Worm (Caenorhabditis elegans) whole organism, young adult: ENCODE data around the gene C09F5.3.

Source experiments
- B0019.2 ChIP-seq: fragments of 200-800 bp; sonication (Bioruptor generic); conservative IDR thresholded peaks from 2 replicates; pipeline ENCODE4 v1.3.6; 2022; ENCODE audit warnings: missing genetic modification reagents, missing genetic modification characterization, missing compliant biosample characterization
- B0035.1 ChIP-seq: sonication (generic microtip); optimal IDR thresholded peaks from 2 replicates; lab custom pipeline; 2016; ENCODE audit warnings: missing genetic modification characterization, mild to moderate bottlenecking, missing compliant biosample characterization, missing genotype, missing genetic modification reagents
- C06A6.2 ChIP-seq: fragments of 200-800 bp; sonication (Bioruptor generic); conservative IDR thresholded peaks from 2 replicates; pipeline ENCODE4 v1.3.6; 2022; ENCODE audit warnings: missing genetic modification characterization, missing compliant biosample characterization
- D2030.7 ChIP-seq: fragments of 200-800 bp; sonication (Bioruptor generic); IDR thresholded peaks from 2 replicates; pipeline ENCODE4 v1.3.6; 2022; ENCODE audit warnings: missing genetic modification reagents, missing genetic modification characterization, missing compliant biosample characterization
- F10E7.11 ChIP-seq: sonication (generic microtip); optimal IDR thresholded peaks from 2 replicates; lab custom pipeline; 2017; ENCODE audit warnings: mild to moderate bottlenecking, missing genetic modification characterization, moderate library complexity, missing compliant biosample characterization
- F22D6.2 ChIP-seq: sonication (generic microtip); optimal IDR thresholded peaks from 2 replicates; lab custom pipeline; 2016; ENCODE audit warnings: mild to moderate bottlenecking, missing genetic modification characterization, missing compliant biosample characterization
- F23B12.7 ChIP-seq: sonication (generic microtip); optimal IDR thresholded peaks from 2 replicates; lab custom pipeline; 2017; ENCODE audit warnings: missing genetic modification characterization, mild to moderate bottlenecking, missing compliant biosample characterization, antibody characterized with exemption, moderate library complexity; ENCODE audit not compliant: insufficient read depth
- F33H1.4 ChIP-seq: fragments of 200-800 bp; sonication (Bioruptor generic); IDR thresholded peaks from 2 replicates; pipeline ENCODE4 v1.3.6; 2022; ENCODE audit warnings: missing genetic modification reagents, missing genetic modification characterization, missing compliant biosample characterization
- F57A8.1 ChIP-seq: fragments of 200-800 bp; sonication (Bioruptor generic); optimal IDR thresholded peaks from 2 replicates; lab custom pipeline; 2018; ENCODE audit warnings: mild to moderate bottlenecking, missing genetic modification characterization, moderate library complexity, missing compliant biosample characterization
- K12H6.12 ChIP-seq: fragments of 200-800 bp; sonication (Bioruptor generic); optimal IDR thresholded peaks from 2 replicates; lab custom pipeline; 2018; ENCODE audit warnings: mild to moderate bottlenecking, missing genetic modification characterization, missing compliant biosample characterization
- Y67H2A.10 ChIP-seq: fragments of 200-800 bp; sonication (Bioruptor generic); conservative IDR thresholded peaks from 2 replicates; pipeline ENCODE4 v1.3.6; 2022; ENCODE audit warnings: missing genetic modification reagents, missing genetic modification characterization, missing compliant biosample characterization
- Y95B8A.8 ChIP-seq: fragments of 200-800 bp; sonication (Bioruptor generic); IDR thresholded peaks from 2 replicates; pipeline ENCODE4 v1.3.6; 2022; ENCODE audit warnings: missing genetic modification reagents, missing genetic modification characterization, missing compliant biosample characterization
- aptf-2 ChIP-seq: fragments of 200-800 bp; sonication (Bioruptor generic); conservative IDR thresholded peaks from 2 replicates; pipeline ENCODE4 v1.3.6; 2022; ENCODE audit warnings: missing genetic modification reagents, missing genetic modification characterization, missing compliant biosample characterization
- cebp-2 ChIP-seq: fragments of 200-800 bp; sonication (Bioruptor generic); IDR thresholded peaks from 2 replicates; pipeline ENCODE4 v1.3.6; 2022; ENCODE audit warnings: missing genetic modification characterization, missing compliant biosample characterization
- chd-7 ChIP-seq: sonication (generic microtip); optimal IDR thresholded peaks from 2 replicates; lab custom pipeline; 2016; ENCODE audit warnings: mild to moderate bottlenecking, missing genetic modification characterization, moderate library complexity, missing compliant biosample characterization
- efl-1 ChIP-seq: fragments of 150-350 bp; optimal IDR thresholded peaks from 2 replicates; lab custom pipeline; 2014; ENCODE audit warnings: missing biosample characterization, missing genetic modification reagents, missing genetic modification characterization
- egrh-3 ChIP-seq: fragments of 200-800 bp; sonication (Bioruptor generic); IDR thresholded peaks from 2 replicates; pipeline ENCODE4 v1.3.6; 2022; ENCODE audit warnings: missing genetic modification reagents, missing genetic modification characterization, missing compliant biosample characterization
- ekl-4 ChIP-seq: fragments of 200-800 bp; sonication (Bioruptor generic); IDR thresholded peaks from 2 replicates; pipeline ENCODE4 v1.3.6; 2022; ENCODE audit warnings: missing genetic modification reagents, missing genetic modification characterization, missing compliant biosample characterization
- ets-4 ChIP-seq: fragments of 200-800 bp; sonication (Bioruptor generic); optimal IDR thresholded peaks from 2 replicates; lab custom pipeline; 2018; ENCODE audit warnings: mild to moderate bottlenecking, missing genetic modification characterization, missing compliant biosample characterization
- fkh-3 ChIP-seq: sonication (generic microtip); optimal IDR thresholded peaks from 2 replicates; lab custom pipeline; 2016; ENCODE audit warnings: mild to moderate bottlenecking, missing genetic modification characterization, missing compliant biosample characterization
- him-1 ChIP-seq: sonication (generic microtip); optimal IDR thresholded peaks from 2 replicates; lab custom pipeline; 2016; ENCODE audit warnings: missing genotype, missing genetic modification reagents, missing genetic modification characterization, missing compliant biosample characterization
- hmg-1.2 ChIP-seq: fragments of 200-800 bp; sonication (Bioruptor generic); IDR thresholded peaks from 2 replicates; pipeline ENCODE4 v1.3.6; 2022; ENCODE audit warnings: missing genetic modification reagents, missing genetic modification characterization, missing compliant biosample characterization
- hmg-20 ChIP-seq: fragments of 200-800 bp; sonication (Bioruptor generic); IDR thresholded peaks from 2 replicates; pipeline ENCODE4 v1.3.6; 2022; ENCODE audit warnings: missing genetic modification reagents, missing genetic modification characterization, missing compliant biosample characterization
- let-607 ChIP-seq, 2 experiments: fragments of 200-800 bp in 1 of 2; sonication (Bioruptor generic) in 1 of 2; sonication (generic microtip) in 1 of 2; optimal IDR thresholded peaks; 2 replicates each; lab custom pipeline; 2016 to 2018; ENCODE audit warnings: mild to moderate bottlenecking in 2 of 2, missing compliant biosample characterization in 2 of 2, missing genetic modification characterization in 2 of 2, moderate library complexity in 2 of 2, missing genotype in 1 of 2
- lin-35 ChIP-seq, 3 experiments: fragments of 150-350 bp in 2 of 3; sonication (generic microtip) in 1 of 3; optimal IDR thresholded peaks; 2 replicates each; lab custom pipeline; 2014 to 2018; ENCODE audit warnings: missing biosample characterization in 3 of 3, missing genetic modification characterization in 3 of 3, missing genetic modification reagents in 3 of 3
- lin-40 ChIP-seq: sonication (generic microtip); optimal IDR thresholded peaks from 2 replicates; lab custom pipeline; 2016; ENCODE audit warnings: missing genetic modification characterization, mild to moderate bottlenecking, missing compliant biosample characterization, missing genotype, missing genetic modification reagents
- lsy-27 ChIP-seq: sonication (generic microtip); optimal IDR thresholded peaks from 2 replicates; lab custom pipeline; 2017; ENCODE audit warnings: missing genetic modification characterization, mild to moderate bottlenecking, missing compliant biosample characterization, antibody characterized with exemption, missing genotype, borderline replicate concordance; ENCODE audit not compliant: insufficient read depth
- madf-10 ChIP-seq: sonication (generic microtip); optimal IDR thresholded peaks from 2 replicates; lab custom pipeline; 2016; ENCODE audit warnings: mild to moderate bottlenecking, missing genetic modification characterization, missing compliant biosample characterization
- madf-6 ChIP-seq: fragments of 200-800 bp; sonication (Bioruptor generic); IDR thresholded peaks from 2 replicates; pipeline ENCODE4 v1.3.6; 2022; ENCODE audit warnings: missing genetic modification reagents, missing genetic modification characterization, missing compliant biosample characterization
- madf-8 ChIP-seq: fragments of 200-800 bp; sonication (Bioruptor generic); conservative IDR thresholded peaks from 2 replicates; pipeline ENCODE4 v1.3.6; 2022; ENCODE audit warnings: missing genetic modification reagents, missing genetic modification characterization, missing compliant biosample characterization
- mcd-1 ChIP-seq: fragments of 200-800 bp; sonication (Bioruptor generic); IDR thresholded peaks from 2 replicates; pipeline ENCODE4 v1.3.6; 2022; ENCODE audit warnings: missing genetic modification reagents, missing genetic modification characterization, missing compliant biosample characterization
- nfyb-1 ChIP-seq: fragments of 200-800 bp; sonication (Bioruptor generic); IDR thresholded peaks from 2 replicates; pipeline ENCODE4 v1.3.6; 2022; ENCODE audit warnings: missing genetic modification reagents, missing genetic modification characterization, missing compliant biosample characterization
- nhr-90 ChIP-seq: sonication (generic microtip); optimal IDR thresholded peaks from 2 replicates; lab custom pipeline; 2016; ENCODE audit warnings: missing genotype, mild to moderate bottlenecking, missing genetic modification characterization, missing compliant biosample characterization
- rec-8 ChIP-seq, 2 experiments: sonication (generic microtip); optimal IDR thresholded peaks; 2 replicates each; lab custom pipeline; 2016; ENCODE audit warnings: mild to moderate bottlenecking in 2 of 2, missing genetic modification characterization in 2 of 2, missing genetic modification reagents in 2 of 2, missing genotype in 2 of 2, missing biosample characterization in 1 of 2, missing compliant biosample characterization in 1 of 2, moderate library complexity in 1 of 2
- sdz-38 ChIP-seq: sonication (generic microtip); optimal IDR thresholded peaks from 2 replicates; lab custom pipeline; 2016; ENCODE audit warnings: missing genotype, missing genetic modification characterization, missing compliant biosample characterization
- somi-1 ChIP-seq: fragments of 200-800 bp; sonication (Bioruptor generic); optimal IDR thresholded peaks from 2 replicates; lab custom pipeline; 2018; ENCODE audit warnings: mild to moderate bottlenecking, missing genetic modification characterization, missing compliant biosample characterization
- tbx-9 ChIP-seq: sonication (generic microtip); optimal IDR thresholded peaks from 2 replicates; lab custom pipeline; 2016; ENCODE audit warnings: borderline replicate concordance, missing genetic modification characterization, inconsistent platforms, missing compliant biosample characterization
- xnd-1 ChIP-seq: sonication (generic microtip); optimal IDR thresholded peaks from 2 replicates; lab custom pipeline; 2016; ENCODE audit warnings: missing genotype, missing genetic modification reagents, missing genetic modification characterization, missing compliant biosample characterization
- ztf-25 ChIP-seq: fragments of 200-800 bp; sonication (Bioruptor generic); IDR thresholded peaks from 2 replicates; pipeline ENCODE4 v1.3.6; 2022; ENCODE audit warnings: missing genetic modification reagents, missing genetic modification characterization, missing compliant biosample characterization
- ztf-26 ChIP-seq: sonication (generic microtip); optimal IDR thresholded peaks from 2 replicates; lab custom pipeline; 2017; ENCODE audit warnings: missing genetic modification characterization, missing compliant biosample characterization
- ztf-28 ChIP-seq: fragments of 200-800 bp; sonication (Bioruptor generic); IDR thresholded peaks from 2 replicates; pipeline ENCODE4 v1.3.6; 2022; ENCODE audit warnings: missing genetic modification reagents, missing genetic modification characterization, missing compliant biosample characterization

Gene C09F5.3

DNA sequence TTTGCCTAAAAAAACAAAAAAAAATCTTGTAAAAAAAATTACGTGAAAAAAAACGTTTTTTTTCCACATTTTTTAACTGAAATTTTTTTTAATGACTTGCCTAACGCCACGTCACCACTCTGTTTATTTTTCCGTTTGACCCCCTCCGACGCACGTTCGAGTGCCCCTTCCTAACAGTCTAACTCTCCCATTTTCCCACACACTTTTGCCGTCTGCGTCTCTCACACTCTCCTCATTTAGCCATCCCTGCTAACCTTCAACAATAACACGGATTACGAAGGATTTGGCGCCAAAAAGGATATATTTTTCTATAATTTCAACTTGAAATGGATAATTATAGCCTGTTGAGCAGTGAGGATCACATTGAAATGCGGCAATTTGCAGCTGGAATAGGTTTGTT is 17.8 kb downstream of the C09F5.3 start:
- TF ChIP-seq let-607 (tag; optimal IDR thresholded peaks at IDR 0.05; lab: Kevin White, UChicago): peak in 1 of 2 experiments; percentile 45
- no peak for TF ChIP-seq aptf-2 (GFP tag; lab: Robert Waterston, UW)
- TF ChIP-seq madf-10 (tag; lab: Kevin White, UChicago): no peak
- TF ChIP-seq hmg-1.2: peak; percentile 69; the same call in 1 of the 2 replicates
- no peak for TF ChIP-seq egrh-3 (GFP tag; lab: Robert Waterston, UW)
- no peak for TF ChIP-seq Y95B8A.8 (GFP tag; lab: Robert Waterston, UW)
- TF ChIP-seq F22D6.2: no peak

DNA sequence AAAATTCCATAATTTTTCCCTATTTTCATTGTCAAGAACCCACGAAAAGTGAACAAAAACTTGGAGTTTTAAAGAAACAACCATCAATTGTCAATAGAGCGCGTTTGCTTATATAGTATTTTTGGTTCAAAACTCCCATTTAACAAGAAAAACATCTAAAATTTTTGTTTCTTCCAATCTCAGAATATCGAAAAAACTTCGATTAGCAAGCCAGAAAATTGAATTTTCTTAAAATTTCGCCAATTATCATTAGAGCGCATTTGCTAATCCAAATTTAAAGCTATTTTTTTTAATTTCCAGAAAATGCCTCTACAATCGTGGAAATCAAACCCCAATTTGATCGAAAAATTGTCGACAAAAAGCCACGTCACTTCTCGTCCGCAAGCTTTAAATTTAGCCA is 18.6 kb downstream of the C09F5.3 start, which contains the start of gene orai-1:
Gene orai-1 (plus strand): TSS at position 301 of the 400 bp plus-strand sequence.
- TF ChIP-seq lsy-27 (tag; lab: Kevin White, UChicago) (no peak), nfyb-1 (no peak), cebp-2 (GFP tag; lab: Robert Waterston, UW) (no peak), nhr-90 (no peak), D2030.7 (GFP tag; lab: Robert Waterston, UW) (no peak), rec-8 (tag; optimal IDR thresholded peaks at IDR 0.05; lab: Kevin White, UChicago) (no peak), ztf-26 (tag; lab: Kevin White, UChicago) (no peak), lin-40 (tag; lab: Kevin White, UChicago) (no peak)

DNA sequence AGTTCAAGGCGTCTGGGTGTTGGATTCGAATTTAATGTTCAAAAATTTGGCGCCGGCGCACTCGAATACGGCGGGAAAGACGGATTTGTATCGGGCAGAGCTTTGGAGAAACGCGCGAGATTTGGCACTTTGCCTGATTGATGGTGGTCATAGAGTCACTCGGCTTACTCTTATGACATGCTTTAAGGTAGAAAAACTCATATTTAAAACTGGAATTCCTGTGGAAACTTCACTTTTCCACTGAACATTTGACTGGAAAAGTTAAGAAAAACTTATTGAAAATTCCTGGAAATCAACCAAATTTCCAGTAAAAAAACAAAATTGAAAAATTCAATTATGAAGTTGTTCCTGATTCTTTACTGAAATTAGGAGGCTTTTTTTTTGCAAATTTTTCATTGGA is 20.4 kb downstream of the C09F5.3 start:
- TF ChIP-seq ekl-4 (GFP tag; lab: Robert Waterston, UW) (no peak), hmg-20 (GFP tag; lab: Robert Waterston, UW) (no peak), lin-35 (GFP tag; optimal IDR thresholded peaks at IDR 0.05; lab: Kevin White, UChicago) (no peak), K12H6.12 (tag; lab: Kevin White, UChicago) (no peak), madf-8 (GFP tag; lab: Robert Waterston, UW) (no peak), aptf-2 (GFP tag; lab: Robert Waterston, UW) (no peak), lsy-27 (tag; lab: Kevin White, UChicago) (no peak), tbx-9 (tag; lab: Kevin White, UChicago) (no peak), B0019.2 (GFP tag; lab: Robert Waterston, UW) (no peak), B0035.1 (tag; lab: Kevin White, UChicago) (no peak), F22D6.2 (no peak), sdz-38 (tag; lab: Kevin White, UChicago) (no peak), efl-1 (GFP tag; lab: Kevin White, UChicago) (no peak), F33H1.4 (GFP tag; lab: Robert Waterston, UW) (no peak), somi-1 (GFP tag; lab: Kevin White, UChicago) (no peak), F57A8.1 (no peak)

DNA sequence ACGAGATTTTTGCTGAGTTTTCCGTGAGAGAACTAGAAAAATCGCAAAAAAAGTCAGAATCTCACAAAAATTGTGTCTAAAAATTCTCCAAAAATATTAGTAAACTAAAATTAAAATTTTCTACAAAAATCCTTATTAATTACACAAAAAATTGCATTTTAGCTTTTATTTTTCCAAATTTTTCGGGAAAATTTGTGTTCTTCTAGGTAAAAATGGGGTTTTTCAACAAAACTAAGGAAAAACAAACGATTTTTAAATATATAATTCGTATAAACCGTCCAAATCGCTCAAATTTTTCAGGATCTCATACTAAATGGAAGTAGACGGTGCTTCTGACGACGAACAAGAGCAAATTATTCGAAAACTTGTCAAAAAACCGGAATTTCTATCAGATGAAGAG is 23.3 kb downstream of the C09F5.3 start, which contains the start of gene W06E11.1:
Gene W06E11.1 (plus strand): TSS at position 301 of the 400 bp plus-strand sequence.
- TF ChIP-seq mcd-1: no peak
- TF ChIP-seq chd-7 (tag; lab: Kevin White, UChicago): no peak
- no peak for TF ChIP-seq ets-4 (GFP tag; lab: Kevin White, UChicago)
- no peak for TF ChIP-seq sdz-38 (tag; lab: Kevin White, UChicago)
- TF ChIP-seq C06A6.2 (GFP tag; lab: Robert Waterston, UW): no peak
- no peak for TF ChIP-seq F33H1.4 (GFP tag; lab: Robert Waterston, UW)
- no peak for TF ChIP-seq madf-6
- TF ChIP-seq Y67H2A.10: no peak
- TF ChIP-seq fkh-3 (tag; lab: Kevin White, UChicago): no peak
- TF ChIP-seq aptf-2 (GFP tag; lab: Robert Waterston, UW): no peak
- TF ChIP-seq lin-35 (GFP tag; optimal IDR thresholded peaks at IDR 0.05; lab: Kevin White, UChicago): no peak
- no peak for TF ChIP-seq B0019.2 (GFP tag; lab: Robert Waterston, UW)
- TF ChIP-seq ztf-28 (GFP tag; lab: Robert Waterston, UW): no peak
- no peak for TF ChIP-seq xnd-1 (tag; lab: Kevin White, UChicago)
- no peak for TF ChIP-seq ztf-25 (GFP tag; lab: Robert Waterston, UW)
- no peak for TF ChIP-seq him-1 (tag; lab: Kevin White, UChicago)
- no peak for TF ChIP-seq let-607 (tag; optimal IDR thresholded peaks at IDR 0.05; lab: Kevin White, UChicago)
- no peak for TF ChIP-seq F10E7.11 (tag; lab: Kevin White, UChicago)
- TF ChIP-seq F23B12.7 (tag; lab: Kevin White, UChicago): no peak
- TF ChIP-seq, all 124 proteins: peak for 0
